Fruit fly (Drosophila melanogaster): Measurements from ENCODE around the gene CG12729.

DNA sequence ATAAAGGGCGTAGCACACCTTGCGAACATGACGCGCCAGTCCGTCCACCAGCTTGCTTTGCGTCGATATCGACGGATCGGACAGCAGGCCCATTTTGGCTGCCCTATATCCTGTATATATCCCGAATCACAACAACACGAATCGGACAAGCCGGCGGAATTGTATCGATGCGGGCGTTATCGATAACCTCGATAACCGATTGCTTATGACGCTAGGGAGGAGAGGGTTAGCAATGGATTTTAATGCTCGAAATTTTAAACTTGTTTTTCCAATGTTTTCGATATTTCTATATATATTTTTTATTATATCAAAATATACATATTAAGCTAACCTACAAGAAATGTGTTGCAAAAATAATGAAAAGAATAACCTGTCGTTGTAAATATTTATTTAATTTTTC lies 28.1 kb downstream of the CG12729 start, which contains the start of gene GAA1:
- TF ChIP-seq gl (tag; optimal IDR thresholded peaks at IDR 0.05) (no peak), D1 (tag; optimal IDR thresholded peaks at IDR 0.05) (no peak), CG15710 (tag; optimal IDR thresholded peaks at IDR 0.05) (no peak), CG4496 (GFP tag; IDR thresholded peaks at IDR 0.05) (no peak), Ets98B (GFP tag; IDR thresholded peaks at IDR 0.05) (no peak), CG8301 (tag; optimal IDR thresholded peaks at IDR 0.05) (no peak), EcR (GFP tag; optimal IDR thresholded peaks at IDR 0.05) (no peak), Pif1B (GFP tag; optimal IDR thresholded peaks at IDR 0.05) (no peak), fd96Ca (GFP tag; IDR thresholded peaks at IDR 0.05) (no peak)

Measured in whole organism, pupa.